Worm (Caenorhabditis elegans) whole organism, young adult: ENCODE measurements around the gene wdr-83.

Source experiments
- B0336.3 ChIP-seq: fragments of 200-800 bp; sonication (Bioruptor generic); IDR thresholded peaks from 2 replicates; pipeline ENCODE4 v1.3.6; 2022; ENCODE audit warnings: missing genetic modification characterization, missing compliant biosample characterization
- F55B11.4 ChIP-seq: sonication (generic microtip); optimal IDR thresholded peaks from 2 replicates; lab custom pipeline; 2016; ENCODE audit warnings: missing compliant biosample characterization, missing genetic modification characterization, borderline replicate concordance; ENCODE audit not compliant: insufficient read depth
- F57A8.1 ChIP-seq: fragments of 200-800 bp; sonication (Bioruptor generic); optimal IDR thresholded peaks from 2 replicates; lab custom pipeline; 2018; ENCODE audit warnings: mild to moderate bottlenecking, missing genetic modification characterization, moderate library complexity, missing compliant biosample characterization
- F57C9.4 ChIP-seq: sonication (generic microtip); optimal IDR thresholded peaks from 2 replicates; lab custom pipeline; 2017; ENCODE audit warnings: mild to moderate bottlenecking, missing genetic modification characterization, missing compliant biosample characterization
- K11D2.4 ChIP-seq: fragments of 200-800 bp; sonication (Bioruptor generic); IDR thresholded peaks from 2 replicates; pipeline ENCODE4 v1.3.6; 2022; ENCODE audit warnings: missing genetic modification reagents, missing genetic modification characterization, missing compliant biosample characterization
- Y53G8AR.9 ChIP-seq: fragments of 200-800 bp; sonication (Bioruptor generic); conservative IDR thresholded peaks from 2 replicates; pipeline ENCODE4 v1.3.6; 2022; ENCODE audit warnings: missing genetic modification reagents, missing genetic modification characterization, missing compliant biosample characterization
- Y79H2A.3 ChIP-seq: fragments of 200-800 bp; sonication (Bioruptor generic); conservative IDR thresholded peaks from 2 replicates; pipeline ENCODE4 v1.3.6; 2022; ENCODE audit warnings: missing genetic modification reagents, missing genetic modification characterization, missing compliant biosample characterization
- Y95B8A.8 ChIP-seq: fragments of 200-800 bp; sonication (Bioruptor generic); IDR thresholded peaks from 2 replicates; pipeline ENCODE4 v1.3.6; 2022; ENCODE audit warnings: missing genetic modification reagents, missing genetic modification characterization, missing compliant biosample characterization
- attf-3 ChIP-seq: fragments of 200-800 bp; sonication (Bioruptor generic); conservative IDR thresholded peaks from 2 replicates; pipeline ENCODE4 v1.3.6; 2022; ENCODE audit warnings: missing genetic modification reagents, missing genetic modification characterization, missing compliant biosample characterization
- ceh-100 ChIP-seq: fragments of 200-800 bp; sonication (Bioruptor generic); IDR thresholded peaks from 2 replicates; pipeline ENCODE4 v1.3.6; 2022; ENCODE audit warnings: missing genetic modification reagents, missing genetic modification characterization, missing compliant biosample characterization
- ceh-40 ChIP-seq: fragments of 200-800 bp; sonication (Bioruptor generic); IDR thresholded peaks from 2 replicates; pipeline ENCODE4 v1.3.6; 2022; ENCODE audit warnings: missing genetic modification characterization, missing compliant biosample characterization
- ceh-58 ChIP-seq: fragments of 200-800 bp; sonication (Bioruptor generic); IDR thresholded peaks from 2 replicates; pipeline ENCODE4 v1.3.6; 2022; ENCODE audit warnings: missing genetic modification characterization, missing compliant biosample characterization
- die-1 ChIP-seq: sonication (generic microtip); optimal IDR thresholded peaks from 2 replicates; lab custom pipeline; 2016; ENCODE audit warnings: missing genotype, mild to moderate bottlenecking, missing genetic modification characterization, missing compliant biosample characterization
- dpl-1 ChIP-seq: fragments of 150-350 bp; optimal IDR thresholded peaks from 2 replicates; lab custom pipeline; 2014; ENCODE audit warnings: missing biosample characterization, missing genetic modification reagents, missing genetic modification characterization
- egrh-3 ChIP-seq: fragments of 200-800 bp; sonication (Bioruptor generic); IDR thresholded peaks from 2 replicates; pipeline ENCODE4 v1.3.6; 2022; ENCODE audit warnings: missing genetic modification reagents, missing genetic modification characterization, missing compliant biosample characterization
- fkh-3 ChIP-seq: sonication (generic microtip); optimal IDR thresholded peaks from 2 replicates; lab custom pipeline; 2016; ENCODE audit warnings: mild to moderate bottlenecking, missing genetic modification characterization, missing compliant biosample characterization
- hlh-26 ChIP-seq: fragments of 200-800 bp; sonication (Bioruptor generic); conservative IDR thresholded peaks from 2 replicates; pipeline ENCODE4 v1.3.6; 2022; ENCODE audit warnings: missing genetic modification reagents, missing genetic modification characterization, missing compliant biosample characterization
- let-526 ChIP-seq: fragments of 200-800 bp; sonication (Bioruptor generic); IDR thresholded peaks from 2 replicates; pipeline ENCODE4 v1.3.6; 2022; ENCODE audit warnings: missing genetic modification reagents, missing genetic modification characterization, missing compliant biosample characterization
- lin-26 ChIP-seq: fragments of 200-800 bp; sonication (Bioruptor generic); IDR thresholded peaks from 2 replicates; pipeline ENCODE4 v1.3.6; 2022; ENCODE audit warnings: missing genetic modification reagents, missing genetic modification characterization, missing compliant biosample characterization
- lin-35 ChIP-seq, 3 experiments: fragments of 150-350 bp in 2 of 3; sonication (generic microtip) in 1 of 3; optimal IDR thresholded peaks; 2 replicates each; lab custom pipeline; 2014 to 2018; ENCODE audit warnings: missing biosample characterization in 3 of 3, missing genetic modification characterization in 3 of 3, missing genetic modification reagents in 3 of 3
- lin-54 ChIP-seq: fragments of 200-800 bp; sonication (Bioruptor generic); optimal IDR thresholded peaks from 2 replicates; lab custom pipeline; 2018; ENCODE audit warnings: mild to moderate bottlenecking, missing genetic modification characterization, missing compliant biosample characterization
- lsl-1 ChIP-seq: fragments of 200-800 bp; sonication (Bioruptor generic); optimal IDR thresholded peaks from 2 replicates; lab custom pipeline; 2018; ENCODE audit warnings: mild to moderate bottlenecking, missing genetic modification characterization, moderate library complexity, missing compliant biosample characterization
- mes-4 ChIP-seq: sonication (generic microtip); optimal IDR thresholded peaks from 2 replicates; lab custom pipeline; 2016; ENCODE audit warnings: missing genotype, missing genetic modification characterization, missing compliant biosample characterization
- nfya-2 ChIP-seq: fragments of 200-800 bp; sonication (Bioruptor generic); IDR thresholded peaks from 2 replicates; pipeline ENCODE4 v1.3.6; 2022; ENCODE audit warnings: missing genetic modification reagents, missing genetic modification characterization, missing compliant biosample characterization
- rec-8 ChIP-seq, 2 experiments: sonication (generic microtip); optimal IDR thresholded peaks; 2 replicates each; lab custom pipeline; 2016; ENCODE audit warnings: mild to moderate bottlenecking in 2 of 2, missing genetic modification characterization in 2 of 2, missing genetic modification reagents in 2 of 2, missing genotype in 2 of 2, missing biosample characterization in 1 of 2, missing compliant biosample characterization in 1 of 2, moderate library complexity in 1 of 2
- sdz-38 ChIP-seq: sonication (generic microtip); optimal IDR thresholded peaks from 2 replicates; lab custom pipeline; 2016; ENCODE audit warnings: missing genotype, missing genetic modification characterization, missing compliant biosample characterization
- sea-2 ChIP-seq: fragments of 200-800 bp; sonication (Bioruptor generic); IDR thresholded peaks from 2 replicates; pipeline ENCODE4 v1.3.6; 2022; ENCODE audit warnings: missing genetic modification characterization, missing compliant biosample characterization
- snpc-1.1 ChIP-seq: sonication (generic microtip); optimal IDR thresholded peaks from 2 replicates; lab custom pipeline; 2017; ENCODE audit warnings: missing genetic modification characterization, mild to moderate bottlenecking, missing compliant biosample characterization, antibody characterized with exemption, moderate library complexity, missing genotype, missing genetic modification reagents; ENCODE audit not compliant: insufficient read depth
- snpc-1.3 ChIP-seq: sonication (generic microtip); optimal IDR thresholded peaks from 2 replicates; lab custom pipeline; 2017; ENCODE audit warnings: missing genetic modification characterization, mild to moderate bottlenecking, missing compliant biosample characterization, antibody characterized with exemption, moderate library complexity, missing genotype, missing genetic modification reagents; ENCODE audit not compliant: insufficient read depth
- snpc-3.4 ChIP-seq: sonication (generic microtip); optimal IDR thresholded peaks from 2 replicates; lab custom pipeline; 2017; ENCODE audit warnings: missing genetic modification characterization, mild to moderate bottlenecking, missing compliant biosample characterization, antibody characterized with exemption, moderate library complexity, missing genotype, missing genetic modification reagents
- snpc-4 ChIP-seq, 5 experiments: fragments of 150-350 bp in 1 of 5; sonication (generic microtip) in 4 of 5; optimal IDR thresholded peaks; 2 replicates each; lab custom pipeline; 2014 to 2018; ENCODE audit warnings: missing genetic modification characterization in 5 of 5, missing biosample characterization in 3 of 5, antibody characterized with exemption in 2 of 5, mild to moderate bottlenecking in 2 of 5, missing compliant biosample characterization in 2 of 5, missing genotype in 2 of 5, moderate library complexity in 2 of 5, missing genetic modification reagents in 1 of 5
- tbp1 ChIP-seq: fragments of 200-800 bp; sonication (Bioruptor generic); optimal IDR thresholded peaks from 2 replicates; lab custom pipeline; 2018; ENCODE audit warnings: mild to moderate bottlenecking, missing genetic modification characterization, missing compliant biosample characterization
- tbx-9 ChIP-seq: sonication (generic microtip); optimal IDR thresholded peaks from 2 replicates; lab custom pipeline; 2016; ENCODE audit warnings: borderline replicate concordance, missing genetic modification characterization, inconsistent platforms, missing compliant biosample characterization
- zfh-2 ChIP-seq: fragments of 200-800 bp; sonication (Bioruptor generic); conservative IDR thresholded peaks from 2 replicates; pipeline ENCODE4 v1.3.6; 2022; ENCODE audit warnings: missing genetic modification reagents, missing genetic modification characterization, missing compliant biosample characterization
- ztf-26 ChIP-seq: sonication (generic microtip); optimal IDR thresholded peaks from 2 replicates; lab custom pipeline; 2017; ENCODE audit warnings: missing genetic modification characterization, missing compliant biosample characterization
- ztf-28 ChIP-seq: fragments of 200-800 bp; sonication (Bioruptor generic); IDR thresholded peaks from 2 replicates; pipeline ENCODE4 v1.3.6; 2022; ENCODE audit warnings: missing genetic modification reagents, missing genetic modification characterization, missing compliant biosample characterization

wdr-83 gene

DNA sequence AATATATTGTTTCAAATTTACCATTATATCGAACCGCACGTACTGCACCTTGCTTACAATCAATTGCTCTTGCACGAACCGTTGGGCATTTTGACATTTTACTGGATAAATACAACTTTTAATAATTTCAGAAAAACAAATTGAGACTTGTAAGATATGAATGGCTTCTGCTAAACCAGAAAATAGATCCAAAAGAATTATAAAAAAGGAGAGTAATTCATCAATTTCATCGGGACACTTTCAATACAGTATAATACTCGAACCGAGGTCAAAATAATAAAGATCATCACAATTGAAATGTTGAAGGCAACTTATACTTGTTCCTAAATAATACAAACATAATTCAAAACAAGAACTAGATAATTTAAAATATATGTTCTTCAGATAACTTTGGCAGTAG is at the start of gene wdr-83:
TSS of gene wdr-83 (minus strand) at position 101 of the 400 bp plus-strand sequence.
- TF ChIP-seq F55B11.4 (tag; lab: Kevin White, UChicago), result no peak
- TF ChIP-seq Y79H2A.3 (GFP tag; lab: Robert Waterston, UW), result no peak
- no peak for TF ChIP-seq egrh-3 (GFP tag; lab: Robert Waterston, UW)
- TF ChIP-seq F57A8.1 (GFP tag; lab: Kevin White, UChicago), result no peak
- TF ChIP-seq hlh-26 (GFP tag; lab: Robert Waterston, UW), result no peak
- no peak for TF ChIP-seq ztf-26
- TF ChIP-seq Y95B8A.8, result no peak
- TF ChIP-seq attf-3 (GFP tag; lab: Robert Waterston, UW), result no peak
- TF ChIP-seq zfh-2 (GFP tag; lab: Robert Waterston, UW), result no peak
- TF ChIP-seq let-526, result no peak

DNA sequence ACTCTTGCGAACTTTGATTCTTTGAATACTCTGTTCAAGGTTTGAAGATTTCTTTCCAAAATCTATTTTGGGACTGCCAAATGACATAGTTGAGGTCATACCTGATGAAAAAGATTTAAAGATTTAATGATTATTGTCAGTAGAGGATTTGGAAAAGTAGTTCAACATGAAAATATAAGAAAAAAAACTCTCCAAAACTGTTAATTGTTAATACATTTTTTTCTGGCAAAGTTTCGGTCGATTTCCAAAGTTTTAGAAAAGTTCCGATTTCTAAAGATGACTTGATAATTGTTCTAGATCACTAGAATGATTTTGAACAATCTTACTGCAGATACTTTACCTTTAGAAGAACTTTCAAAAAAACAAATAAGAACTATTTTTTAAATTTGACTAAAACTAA is 39.8 kb upstream of the wdr-83 start, which contains the start of gene C27A2.7:
TSS of gene C27A2.7 (minus strand) at position 101 of the 400 bp plus-strand sequence.
- TF ChIP-seq zfh-2 (GFP tag; lab: Robert Waterston, UW), result no peak
- TF ChIP-seq B0336.3 (GFP tag; lab: Robert Waterston, UW), result no peak
- no peak for TF ChIP-seq lsl-1
- TF ChIP-seq lin-26, result no peak
- no peak for TF ChIP-seq tbx-9 (tag; lab: Kevin White, UChicago)
- no peak for TF ChIP-seq F55B11.4 (tag; lab: Kevin White, UChicago)
- TF ChIP-seq ceh-100 (GFP tag; lab: Robert Waterston, UW), result no peak

DNA sequence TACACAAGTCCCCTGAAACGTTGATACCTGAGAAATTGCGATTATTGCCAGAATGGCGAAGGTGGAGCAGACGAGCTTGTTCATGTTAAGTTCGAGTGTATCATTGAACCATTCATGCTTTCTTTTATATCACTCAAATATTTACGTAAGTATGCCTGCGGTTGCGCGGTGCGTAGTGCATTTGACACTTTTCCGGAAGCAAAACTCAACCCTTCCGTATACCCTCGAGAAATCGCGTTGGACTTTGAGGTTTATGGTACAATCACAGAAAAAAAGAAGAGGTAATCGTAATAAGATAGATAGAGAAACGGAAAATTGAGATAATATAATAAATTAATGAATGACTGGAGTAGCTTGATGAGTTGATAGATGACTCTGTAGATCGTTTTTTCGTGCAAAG is 38.0 kb upstream of the wdr-83 start, which contains the start of gene idpb-2:
TSS of gene idpb-2 (minus strand) at position 101 of the 400 bp plus-strand sequence.
- TF ChIP-seq Y53G8AR.9 (GFP tag; lab: Robert Waterston, UW) (no peak), K11D2.4 (no peak), ceh-100 (GFP tag; lab: Robert Waterston, UW) (no peak), sea-2 (GFP tag; lab: Robert Waterston, UW) (no peak), Y79H2A.3 (GFP tag; lab: Robert Waterston, UW) (no peak), die-1 (tag; lab: Kevin White, UChicago) (no peak), mes-4 (tag; lab: Kevin White, UChicago) (no peak), lin-35 (GFP tag; optimal IDR thresholded peaks at IDR 0.05; lab: Kevin White, UChicago) (no peak), rec-8 (tag; optimal IDR thresholded peaks at IDR 0.05; lab: Kevin White, UChicago) (no peak), sdz-38 (tag; lab: Kevin White, UChicago) (no peak), snpc-1.3 (no peak), lin-54 (GFP tag; lab: Kevin White, UChicago) (no peak), snpc-3.4 (tag; lab: Kevin White, UChicago) (no peak), F57C9.4 (no peak), fkh-3 (tag; lab: Kevin White, UChicago) (no peak), snpc-1.1 (no peak)

DNA sequence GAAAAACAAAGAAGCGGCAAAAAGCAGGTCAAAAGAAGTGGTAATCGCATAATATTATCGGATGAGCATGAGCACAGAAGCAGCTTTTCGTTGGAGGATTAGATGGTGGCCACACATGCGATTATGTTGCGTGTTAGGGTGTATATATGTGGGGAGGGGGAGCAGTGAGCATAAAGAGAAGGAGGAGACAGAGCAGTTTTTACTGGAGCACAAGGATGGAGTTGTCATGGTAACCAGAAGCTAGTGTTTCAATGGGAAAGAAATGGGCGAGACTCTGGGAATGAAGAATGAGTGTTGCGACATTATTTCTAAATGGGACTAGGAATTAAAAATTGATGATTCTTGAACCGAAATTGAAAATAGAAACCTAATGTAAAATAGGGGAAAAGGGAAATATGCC is 36.4 kb upstream of the wdr-83 start, which contains the start of gene C27A2.8:
TSS of gene C27A2.8 (minus strand) at position 117 of the 400 bp plus-strand sequence.
- no peak for TF ChIP-seq tbp1 (GFP tag; lab: Kevin White, UChicago)
- TF ChIP-seq, all 124 proteins: peak for 0

DNA sequence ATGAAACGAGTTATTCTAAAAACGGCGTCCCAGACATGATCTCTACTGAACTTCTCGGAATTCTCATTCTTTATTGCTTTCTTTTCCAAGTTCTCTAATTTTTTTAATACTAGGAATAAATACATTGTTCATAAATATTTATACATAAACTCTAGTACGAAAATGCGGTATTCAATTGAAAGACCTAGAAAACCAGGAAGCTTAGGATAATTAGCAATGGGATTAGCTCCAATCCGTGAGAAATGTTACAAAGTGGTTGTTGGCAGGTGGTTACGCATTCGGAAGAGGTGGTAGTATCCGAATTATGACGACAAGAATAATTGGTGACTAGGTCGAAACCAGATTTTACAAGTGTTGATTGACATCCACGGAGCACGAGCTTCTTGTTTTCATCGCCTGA is 35.5 kb upstream of the wdr-83 start:
- TF ChIP-seq dpl-1, result no peak
- TF ChIP-seq ceh-40 (GFP tag; lab: Robert Waterston, UW), result no peak
- TF ChIP-seq ceh-58 (GFP tag; lab: Robert Waterston, UW), result no peak
- no peak for TF ChIP-seq snpc-4 (GFP tag; optimal IDR thresholded peaks at IDR 0.05; lab: Kevin White, UChicago)
- no peak for TF ChIP-seq snpc-4 (tag; optimal IDR thresholded peaks at IDR 0.05; lab: Kevin White, UChicago)
- TF ChIP-seq nfya-2 (GFP tag; lab: Robert Waterston, UW), result no peak
- TF ChIP-seq Y53G8AR.9 (GFP tag; lab: Robert Waterston, UW), result no peak
- TF ChIP-seq ztf-28, result no peak
- TF ChIP-seq ztf-26, result no peak
